Fruit fly (Drosophila melanogaster) whole organism, wandering third instar larva: ENCODE data around the gene CG4098.

Source experiments
- Abd-B ChIP-seq: fragments of >200 bp; optimal IDR thresholded peaks from 2 replicates; lab custom pipeline; 2017; ENCODE audit warnings: missing biosample characterization, missing genetic modification characterization
- CG32264 ChIP-seq: fragments of 200-800 bp; sonication (Bioruptor generic); optimal IDR thresholded peaks from 2 replicates; lab custom pipeline; 2016; ENCODE audit warnings: missing biosample characterization, missing genetic modification characterization
- CG9705 ChIP-seq: fragments of 200-800 bp; sonication (Bioruptor generic); optimal IDR thresholded peaks from 2 replicates; lab custom pipeline; 2018; ENCODE audit warnings: missing biosample characterization, mild to moderate bottlenecking, missing genetic modification characterization
- CrebA ChIP-seq: fragments of 200-800 bp; sonication (Bioruptor generic); optimal IDR thresholded peaks from 2 replicates; lab custom pipeline; 2016; ENCODE audit warnings: missing biosample characterization, mild to moderate bottlenecking, missing genetic modification characterization, borderline replicate concordance
- Dfd ChIP-seq: fragments of >200 bp; optimal IDR thresholded peaks from 2 replicates; lab custom pipeline; 2017; ENCODE audit warnings: missing biosample characterization, missing genetic modification characterization
- Dif ChIP-seq: fragments of 200-275, 200-300 bp; sonication (Bioruptor generic); optimal IDR thresholded peaks from 2 replicates; lab custom pipeline; 2018; ENCODE audit warnings: missing biosample characterization, missing genetic modification characterization; ENCODE audit not compliant: partially characterized antibody
- GATAd ChIP-seq: sonication (Bioruptor generic); optimal IDR thresholded peaks from 2 replicates; lab custom pipeline; 2016; ENCODE audit warnings: missing biosample characterization, missing genetic modification characterization
- HLH106 ChIP-seq: fragments of 200-800 bp; optimal IDR thresholded peaks from 3 replicates; lab custom pipeline; 2019; ENCODE audit warnings: missing biosample characterization, mild to moderate bottlenecking, missing genetic modification characterization, moderate library complexity
- Hnf4 ChIP-seq: fragments of 200-800 bp; sonication (Bioruptor generic); optimal IDR thresholded peaks from 2 replicates; lab custom pipeline; 2016; ENCODE audit warnings: missing biosample characterization, mild to moderate bottlenecking, missing genetic modification characterization
- Hr78 ChIP-seq: fragments of >200 bp; optimal IDR thresholded peaks from 2 replicates; lab custom pipeline; 2017; ENCODE audit warnings: missing biosample characterization, missing genetic modification characterization
- Hr83 ChIP-seq: fragments of 200-300 bp; sonication (Bioruptor generic); optimal IDR thresholded peaks from 2 replicates; lab custom pipeline; 2016; ENCODE audit warnings: missing biosample characterization, mild to moderate bottlenecking, missing genetic modification characterization, moderate library complexity; ENCODE audit not compliant: poor library complexity, severe bottlenecking
- Jra ChIP-seq: sonication (Bioruptor generic); optimal IDR thresholded peaks from 2 replicates; lab custom pipeline; 2016; ENCODE audit warnings: missing biosample characterization, missing genetic modification characterization
- Mio ChIP-seq: sonication (Bioruptor generic); optimal IDR thresholded peaks from 2 replicates; lab custom pipeline; 2016; ENCODE audit warnings: missing biosample characterization, missing genetic modification characterization
- Myc ChIP-seq: fragments of >200 bp; optimal IDR thresholded peaks from 2 replicates; lab custom pipeline; 2017
- N ChIP-seq: fragments of >200 bp; optimal IDR thresholded peaks from 2 replicates; lab custom pipeline; 2018; ENCODE audit warnings: missing biosample characterization, missing external identifiers, missing genetic modification characterization
- OdsH ChIP-seq: fragments of 200-800 bp; sonication (Bioruptor generic); optimal IDR thresholded peaks from 2 replicates; lab custom pipeline; 2016; ENCODE audit warnings: missing biosample characterization, mild to moderate bottlenecking, missing genetic modification characterization
- Rel ChIP-seq, 2 experiments: fragments of 200-800 bp; sonication (Bioruptor generic) in 1 of 2; optimal IDR thresholded peaks; 2 replicates in 1 of 2; 3 replicates in 1 of 2; lab custom pipeline; 2016 to 2019; ENCODE audit warnings: mild to moderate bottlenecking in 2 of 2, missing biosample characterization in 2 of 2, missing genetic modification characterization in 2 of 2, moderate library complexity in 1 of 2
- Sp1 ChIP-seq: fragments of 200-800 bp; sonication (Bioruptor generic); optimal IDR thresholded peaks from 3 replicates; lab custom pipeline; 2019; ENCODE audit warnings: missing biosample characterization, mild to moderate bottlenecking, missing genetic modification characterization, moderate library complexity
- Vsx2 ChIP-seq: fragments of 200-300, 225-300 bp; sonication (Bioruptor generic); optimal IDR thresholded peaks from 2 replicates; lab custom pipeline; 2018; ENCODE audit warnings: missing biosample characterization, missing genetic modification characterization; ENCODE audit not compliant: partially characterized antibody
- br ChIP-seq: fragments of 200-800 bp; sonication (Bioruptor generic); optimal IDR thresholded peaks from 2 replicates; lab custom pipeline; 2016; ENCODE audit warnings: missing biosample characterization, missing genetic modification characterization
- brk ChIP-seq: fragments of 200-800 bp; sonication (Bioruptor generic); optimal IDR thresholded peaks from 2 replicates; lab custom pipeline; 2016; ENCODE audit warnings: missing biosample characterization, mild to moderate bottlenecking, missing genetic modification characterization
- dl ChIP-seq, 2 experiments: fragments of 175-275, 200-275 bp in 1 of 2; fragments of 200-275 bp in 1 of 2; sonication (Bioruptor generic); optimal IDR thresholded peaks; lab custom pipeline; 2018; ENCODE audit warnings: mild to moderate bottlenecking in 2 of 2, missing biosample characterization in 2 of 2, missing genetic modification characterization in 2 of 2, moderate library complexity in 2 of 2; ENCODE audit not compliant: partially characterized antibody in 2 of 2, insufficient read depth in 1 of 2
- dmrt93B ChIP-seq: fragments of 200-800 bp; sonication (Bioruptor generic); optimal IDR thresholded peaks from 2 replicates; lab custom pipeline; 2018; ENCODE audit warnings: missing biosample characterization, mild to moderate bottlenecking, missing genetic modification characterization
- dsf ChIP-seq: sonication (Bioruptor generic); optimal IDR thresholded peaks from 2 replicates; lab custom pipeline; 2016; ENCODE audit warnings: missing biosample characterization, missing genetic modification characterization, borderline replicate concordance
- ey ChIP-seq: fragments of 200-800 bp; sonication (Bioruptor generic); optimal IDR thresholded peaks from 2 replicates; lab custom pipeline; 2016; ENCODE audit warnings: missing biosample characterization, missing genetic modification characterization
- foxo ChIP-seq, 2 experiments: fragments of 200-800 bp; sonication (Bioruptor generic); optimal IDR thresholded peaks; 2 replicates in 1 of 2; 3 replicates in 1 of 2; lab custom pipeline; 2016 to 2017; ENCODE audit warnings: missing biosample characterization in 2 of 2, missing genetic modification characterization in 2 of 2
- fru ChIP-seq: fragments of 200-800 bp; sonication (Bioruptor generic); optimal IDR thresholded peaks from 3 replicates; lab custom pipeline; 2016; ENCODE audit warnings: missing biosample characterization, mild to moderate bottlenecking, missing genetic modification characterization
- h ChIP-seq: fragments of 200-800 bp; sonication (Bioruptor generic); optimal IDR thresholded peaks from 3 replicates; lab custom pipeline; 2016; ENCODE audit warnings: missing biosample characterization, mild to moderate bottlenecking, missing genetic modification characterization
- jim ChIP-seq: fragments of 175-275, 200-325 bp; sonication (Bioruptor generic); optimal IDR thresholded peaks from 2 replicates; lab custom pipeline; 2016; ENCODE audit warnings: missing biosample characterization, mild to moderate bottlenecking, missing genetic modification characterization
- lola ChIP-seq: fragments of >200 bp; optimal IDR thresholded peaks from 2 replicates; lab custom pipeline; 2017; ENCODE audit warnings: missing biosample characterization, missing genetic modification characterization
- pan ChIP-seq: fragments of >200 bp; optimal IDR thresholded peaks from 2 replicates; lab custom pipeline; 2017
- psq ChIP-seq: fragments of 200-800 bp; sonication (Bioruptor generic); optimal IDR thresholded peaks from 3 replicates; lab custom pipeline; 2017; ENCODE audit warnings: missing biosample characterization, mild to moderate bottlenecking, missing genetic modification characterization, moderate library complexity
- rgr ChIP-seq: fragments of 200-800 bp; sonication (Bioruptor generic); optimal IDR thresholded peaks from 3 replicates; lab custom pipeline; 2016; ENCODE audit warnings: missing biosample characterization, mild to moderate bottlenecking, missing genetic modification characterization
- sage ChIP-seq: fragments of 200-800 bp; sonication (Bioruptor generic); optimal IDR thresholded peaks from 2 replicates; lab custom pipeline; 2016; ENCODE audit warnings: missing biosample characterization, mild to moderate bottlenecking, missing genetic modification characterization
- sv ChIP-seq: fragments of 200-800 bp; sonication (Bioruptor generic); optimal IDR thresholded peaks from 3 replicates; lab custom pipeline; 2016; ENCODE audit warnings: missing biosample characterization, missing genetic modification characterization
- tai ChIP-seq: sonication (Bioruptor generic); optimal IDR thresholded peaks from 2 replicates; lab custom pipeline; 2016; ENCODE audit warnings: missing biosample characterization, missing genetic modification characterization
- usp ChIP-seq: fragments of >200 bp; optimal IDR thresholded peaks from 2 replicates; lab custom pipeline; 2017; ENCODE audit warnings: missing biosample characterization, missing genetic modification characterization
- woc ChIP-seq: sonication (Bioruptor generic); optimal IDR thresholded peaks from 2 replicates; lab custom pipeline; 2016; ENCODE audit warnings: missing biosample characterization, mild to moderate bottlenecking, missing genetic modification characterization

CG4098 gene

DNA sequence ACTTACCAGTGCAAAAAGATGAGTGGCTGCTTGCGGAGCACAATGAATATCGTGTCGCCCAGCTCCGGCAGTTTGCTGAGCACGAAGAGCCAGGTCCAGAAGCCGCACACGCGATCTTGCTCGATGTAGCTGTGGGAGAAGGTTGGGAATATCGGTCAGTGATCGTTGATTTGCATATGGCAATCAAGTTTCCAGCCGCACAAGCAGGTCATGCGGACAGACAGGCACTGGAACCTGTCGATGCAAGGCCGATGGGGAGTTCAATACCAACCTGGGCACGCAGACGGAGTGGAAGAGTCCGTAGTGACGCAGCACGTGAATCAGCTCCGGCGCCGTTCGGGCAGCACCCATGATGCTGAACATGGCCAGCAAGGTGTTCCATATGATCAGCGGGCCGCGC lies 42.0 kb upstream of the CG4098 start:
- TF ChIP-seq Dif, result peak; percentile 5
- no peak for TF ChIP-seq Sp1 (GFP tag; lab: Kevin White, UChicago)

dm6 chr3L:16650078-16650477 lies 40.9 kb upstream of the CG4098 start:
- no peak for TF ChIP-seq dmrt93B (GFP tag; lab: Kevin White, UChicago)
- no peak for TF ChIP-seq N (GFP tag; lab: Kevin White, UChicago)
- TF ChIP-seq GATAd, result no peak
- TF ChIP-seq woc (GFP tag; lab: Kevin White, UChicago), result no peak
- no peak for TF ChIP-seq Hr78 (GFP tag; lab: Kevin White, UChicago)
- no peak for TF ChIP-seq CG32264 (GFP tag; lab: Kevin White, UChicago)
- no peak for TF ChIP-seq pan (lab: Kevin White, UChicago)
- no peak for TF ChIP-seq fru (GFP tag; lab: Kevin White, UChicago)
- no peak for TF ChIP-seq Dfd (GFP tag; lab: Kevin White, UChicago)

- peak; percentile 78 for TF ChIP-seq Hr83 (GFP tag; lab: Kevin White, UChicago)
- TF ChIP-seq psq (GFP tag; lab: Kevin White, UChicago), result peak; percentile 39
- TF ChIP-seq ey (GFP tag; lab: Kevin White, UChicago), result peak; percentile 53
- peak; percentile 22 for TF ChIP-seq brk (GFP tag; lab: Kevin White, UChicago)
- TF ChIP-seq Rel (GFP tag; optimal IDR thresholded peaks at IDR 0.05; lab: Kevin White, UChicago), result no peak
- TF ChIP-seq Rel (tag; optimal IDR thresholded peaks at IDR 0.05; lab: Kevin White, UChicago), result peak; percentile 51
- peak; percentile 46 for TF ChIP-seq HLH106
- TF ChIP-seq sage, result no peak
- peak; percentile 93 for TF ChIP-seq Hnf4 (GFP tag; lab: Kevin White, UChicago)
- no peak for TF ChIP-seq Abd-B (GFP tag; lab: Kevin White, UChicago)
- peak in 1 of 2 experiments; percentile 78 for TF ChIP-seq foxo (GFP tag; optimal IDR thresholded peaks at IDR 0.05; lab: Kevin White, UChicago)
- peak; percentile 28 for TF ChIP-seq woc (GFP tag; lab: Kevin White, UChicago)
- no peak for TF ChIP-seq lola
- TF ChIP-seq jim, result peak; percentile 18
- TF ChIP-seq dl (GFP tag; optimal IDR thresholded peaks at IDR 0.05; lab: Kevin White, UChicago; ENCODE audit: insufficient read depth in 1 of 2, partially characterized antibody in 2 of 2), result peak in 1 of 2 experiments; percentile 51
- peak; percentile 27 for TF ChIP-seq sv
- TF ChIP-seq rgr (GFP tag; lab: Kevin White, UChicago), result peak; percentile 80
- peak; percentile 72 for TF ChIP-seq fru (GFP tag; lab: Kevin White, UChicago)
- TF ChIP-seq pan (lab: Kevin White, UChicago), result no peak
- peak; percentile 58 for TF ChIP-seq OdsH (GFP tag; lab: Kevin White, UChicago)
- TF ChIP-seq Myc (lab: Kevin White, UChicago), result peak; percentile 40
- peak; percentile 30 for TF ChIP-seq Mio (GFP tag; lab: Kevin White, UChicago)
- TF ChIP-seq Hr78 (GFP tag; lab: Kevin White, UChicago), result no peak
- peak; percentile 1 for TF ChIP-seq dsf (GFP tag; lab: Kevin White, UChicago)
- TF ChIP-seq h (GFP tag; lab: Kevin White, UChicago), result peak; percentile 86
- TF ChIP-seq Sp1 (GFP tag; lab: Kevin White, UChicago), result peak; percentile 60
- TF ChIP-seq CrebA (GFP tag; lab: Kevin White, UChicago), result no peak
- no peak for TF ChIP-seq CG32264 (GFP tag; lab: Kevin White, UChicago)
- TF ChIP-seq Vsx2 (GFP tag; lab: Kevin White, UChicago), result no peak
- TF ChIP-seq GATAd, result no peak
- no peak for TF ChIP-seq N (GFP tag; lab: Kevin White, UChicago)
- peak; percentile 59 for TF ChIP-seq br (GFP tag; lab: Kevin White, UChicago)
- TF ChIP-seq tai, result peak; percentile 60
- TF ChIP-seq usp (GFP tag; lab: Kevin White, UChicago), result no peak
- TF ChIP-seq CG9705 (GFP tag; lab: Kevin White, UChicago), result peak; percentile 51
- TF ChIP-seq Dif, result no peak
- peak; percentile 24 for TF ChIP-seq dmrt93B (GFP tag; lab: Kevin White, UChicago)
- peak; percentile 86 for TF ChIP-seq Jra (GFP tag; lab: Kevin White, UChicago)
- no peak for TF ChIP-seq Dfd (GFP tag; lab: Kevin White, UChicago)
Observed at dm6 chr3L:16647578-16648113, 38.5 kb upstream of the CG4098 start, which contains the start of gene Abl. Abl (minus strand) TSS chr3L:16647882.
